Worm (Caenorhabditis elegans) whole organism, L1 larva: ENCODE results near the gene srw-94.

Experiments
- blmp-1 ChIP-seq: fragments of 150-350 bp; optimal IDR thresholded peaks from 2 replicates; lab custom pipeline; 2014; ENCODE audit warnings: missing biosample characterization, missing genetic modification characterization
- lin-15B ChIP-seq: fragments of 150-350 bp; sonication (generic microtip); optimal IDR thresholded peaks from 3 replicates; lab custom pipeline; 2014; ENCODE audit warnings: missing biosample characterization, missing genetic modification characterization
- nhr-76 ChIP-seq: sonication (generic microtip); optimal IDR thresholded peaks from 2 replicates; lab custom pipeline; 2017; ENCODE audit warnings: missing biosample characterization, missing genetic modification characterization
- unc-98 ChIP-seq: fragments of 200-800 bp; sonication (Bioruptor generic); IDR thresholded peaks from 2 replicates; pipeline ENCODE4 v1.3.6; 2022; ENCODE audit warnings: missing genetic modification characterization, missing compliant biosample characterization

ce11 chrIV:4821843-4822242 is 7.6 kb downstream of the srw-94 start:
- no peak for TF ChIP-seq nhr-76 (tag; lab: Kevin White, UChicago)
- no peak for TF ChIP-seq lin-15B (tag; lab: Kevin White, UChicago)
- no peak for TF ChIP-seq unc-98 (GFP tag; lab: Robert Waterston, UW)
- no peak for TF ChIP-seq blmp-1
